Fruit fly (Drosophila melanogaster) whole organism, embryonic: Measurements from ENCODE around the gene CG11951.

Source experiments
- CG11560 ChIP-seq: fragments of 200-800 bp; sonication (Bioruptor generic); IDR thresholded peaks from 3 replicates; pipeline ENCODE4 v1.3.6; 2022; ENCODE audit warnings: missing biosample characterization, missing genetic modification characterization
- CG12659 ChIP-seq: fragments of 200-800 bp; sonication (Bioruptor generic); optimal IDR thresholded peaks from 3 replicates; lab custom pipeline; 2017; ENCODE audit warnings: mild to moderate bottlenecking, missing biosample characterization, missing genetic modification reagents, missing genetic modification characterization
- CG12769 ChIP-seq: fragments of 200-800 bp; sonication (Bioruptor generic); optimal IDR thresholded peaks from 2 replicates; lab custom pipeline; 2019; ENCODE audit warnings: missing biosample characterization, mild to moderate bottlenecking, missing genetic modification characterization, moderate library complexity
- CG1529 ChIP-seq: fragments of 200-800 bp; sonication (Bioruptor generic); optimal IDR thresholded peaks from 3 replicates; lab custom pipeline; 2018; ENCODE audit warnings: missing biosample characterization, missing genetic modification characterization
- CG15479 ChIP-seq: fragments of 200-800 bp; sonication (Bioruptor generic); optimal IDR thresholded peaks from 3 replicates; lab custom pipeline; 2019; ENCODE audit warnings: missing biosample characterization, mild to moderate bottlenecking, missing genetic modification characterization, moderate library complexity
- CG1832 ChIP-seq: fragments of 200-800 bp; sonication (Bioruptor generic); optimal IDR thresholded peaks from 2 replicates; lab custom pipeline; 2017; ENCODE audit warnings: missing biosample characterization, mild to moderate bottlenecking, missing genetic modification characterization, inconsistent platforms
- CG18476 ChIP-seq: fragments of 200-800 bp; sonication (Bioruptor generic); optimal IDR thresholded peaks from 2 replicates; lab custom pipeline; 2016; ENCODE audit warnings: missing biosample characterization, mild to moderate bottlenecking, missing genetic modification characterization
- CG2678 ChIP-seq: fragments of 200-800 bp; sonication (Bioruptor generic); optimal IDR thresholded peaks from 3 replicates; lab custom pipeline; 2019; ENCODE audit warnings: missing biosample characterization, mild to moderate bottlenecking, missing genetic modification characterization, moderate library complexity
- CG42726 ChIP-seq: fragments of 200-800 bp; sonication (Bioruptor generic); IDR thresholded peaks from 2 replicates; pipeline ENCODE4 v1.3.6; 2022; ENCODE audit warnings: missing biosample characterization, missing genetic modification characterization; ENCODE audit not compliant: partially characterized antibody
- CG4282 ChIP-seq: fragments of 200-800 bp; sonication (Bioruptor generic); optimal IDR thresholded peaks from 2 replicates; lab custom pipeline; 2016; ENCODE audit warnings: missing biosample characterization, missing genetic modification characterization
- CG6765 ChIP-seq: fragments of 200-800 bp; sonication (Bioruptor generic); optimal IDR thresholded peaks from 3 replicates; lab custom pipeline; 2017; ENCODE audit warnings: missing biosample characterization, mild to moderate bottlenecking, missing genetic modification characterization
- D ChIP-seq, 2 experiments: fragments of 200-800 bp in 1 of 2; fragments of >200 bp in 1 of 2; sonication (Bioruptor generic) in 1 of 2; optimal IDR thresholded peaks; 2 replicates in 1 of 2; 3 replicates in 1 of 2; lab custom pipeline; 2017; ENCODE audit warnings: mild to moderate bottlenecking in 1 of 2, missing biosample characterization in 1 of 2, missing genetic modification characterization in 1 of 2, missing genetic modification reagents in 1 of 2
- Dll ChIP-seq: fragments of 200-800 bp; sonication (Bioruptor generic); IDR thresholded peaks from 4 replicates; pipeline ENCODE4 v1.3.6; 2022; ENCODE audit warnings: missing biosample characterization, missing genetic modification characterization; ENCODE audit not compliant: partially characterized antibody
- Gsc ChIP-seq: fragments of 200-800 bp; sonication (Bioruptor generic); IDR thresholded peaks from 2 replicates; pipeline ENCODE4 v1.3.6; 2022; ENCODE audit warnings: missing biosample characterization, missing genetic modification characterization
- Hmx ChIP-seq: fragments of 200-800 bp; sonication (Bioruptor generic); optimal IDR thresholded peaks from 2 replicates; lab custom pipeline; 2016; ENCODE audit warnings: missing biosample characterization, missing genetic modification characterization
- NK7.1 ChIP-seq: fragments of 200-800 bp; sonication (Bioruptor generic); optimal IDR thresholded peaks from 3 replicates; lab custom pipeline; 2016; ENCODE audit warnings: missing biosample characterization, missing genetic modification characterization
- Nf-YC ChIP-seq: fragments of 200-800 bp; optimal IDR thresholded peaks from 3 replicates; lab custom pipeline; 2019; ENCODE audit warnings: missing biosample characterization, mild to moderate bottlenecking, missing genetic modification characterization, moderate library complexity
- Opbp ChIP-seq: fragments of 200-800 bp; sonication (Bioruptor generic); IDR thresholded peaks from 3 replicates; pipeline ENCODE4 v1.3.6; 2022; ENCODE audit warnings: missing biosample characterization, missing genetic modification characterization; ENCODE audit not compliant: partially characterized antibody
- Trl ChIP-seq, 3 experiments: fragments of >200 bp in 2 of 3; fragments of 200-800 bp in 1 of 3; sonication (Bioruptor generic) in 1 of 3; optimal IDR thresholded peaks; 2 replicates in 1 of 3; 3 replicates in 2 of 3; lab custom pipeline; 2016 to 2017; ENCODE audit warnings: missing biosample characterization in 1 of 3, missing genetic modification characterization in 1 of 3
- Vsx1 ChIP-seq: fragments of 200-800 bp; sonication (Bioruptor generic); optimal IDR thresholded peaks from 2 replicates; lab custom pipeline; 2017; ENCODE audit warnings: missing biosample characterization, mild to moderate bottlenecking, missing genetic modification characterization, missing genetic modification reagents
- bsh ChIP-seq, 2 experiments: fragments of 200-800 bp; sonication (Bioruptor generic); optimal IDR thresholded peaks; 2 replicates each; lab custom pipeline; 2017 to 2018; ENCODE audit warnings: mild to moderate bottlenecking in 2 of 2, missing biosample characterization in 2 of 2, missing genetic modification characterization in 2 of 2, moderate library complexity in 1 of 2
- cg ChIP-seq: fragments of 200-800 bp; sonication (Bioruptor generic); optimal IDR thresholded peaks from 3 replicates; lab custom pipeline; 2019; ENCODE audit warnings: missing biosample characterization, mild to moderate bottlenecking, missing genetic modification characterization, moderate library complexity
- chn ChIP-seq: fragments of 200-800 bp; sonication (Bioruptor generic); optimal IDR thresholded peaks from 2 replicates; lab custom pipeline; 2016; ENCODE audit warnings: missing biosample characterization, missing genetic modification characterization
- crol ChIP-seq: fragments of 200-800 bp; sonication (Bioruptor generic); IDR thresholded peaks from 2 replicates; pipeline ENCODE4 v1.3.6; 2022; ENCODE audit warnings: missing biosample characterization, missing genetic modification characterization
- crp ChIP-seq, 2 experiments: fragments of 200-800 bp; sonication (Bioruptor generic); optimal IDR thresholded peaks; 2 replicates in 1 of 2; 3 replicates in 1 of 2; lab custom pipeline; 2017; ENCODE audit warnings: missing biosample characterization in 2 of 2, missing genetic modification characterization in 2 of 2, mild to moderate bottlenecking in 1 of 2, moderate library complexity in 1 of 2
- dan ChIP-seq: fragments of 200-800 bp; sonication (Bioruptor generic); IDR thresholded peaks from 2 replicates; pipeline ENCODE4 v1.3.6; 2022; ENCODE audit warnings: missing biosample characterization, missing genetic modification characterization
- esg ChIP-seq: fragments of 200-800 bp; sonication (Bioruptor generic); conservative IDR thresholded peaks from 2 replicates; pipeline ENCODE4 v1.3.6; 2022; ENCODE audit warnings: missing biosample characterization, missing genetic modification characterization
- grau ChIP-seq: fragments of 200-800 bp; optimal IDR thresholded peaks from 3 replicates; lab custom pipeline; 2019; ENCODE audit warnings: missing biosample characterization, mild to moderate bottlenecking, missing genetic modification characterization, moderate library complexity
- insv ChIP-seq, 2 experiments: fragments of 200-800 bp; sonication (Bioruptor generic); optimal IDR thresholded peaks; 3 replicates each; lab custom pipeline; 2016 to 2018; ENCODE audit warnings: missing biosample characterization in 2 of 2, missing genetic modification characterization in 2 of 2
- jing ChIP-seq: fragments of 200-800 bp; sonication (Bioruptor generic); optimal IDR thresholded peaks from 2 replicates; lab custom pipeline; 2018; ENCODE audit warnings: missing biosample characterization, mild to moderate bottlenecking, missing genetic modification characterization
- kni ChIP-seq: fragments of 200-800 bp; sonication (Bioruptor generic); optimal IDR thresholded peaks from 3 replicates; lab custom pipeline; 2017; ENCODE audit warnings: mild to moderate bottlenecking, missing biosample characterization, missing genetic modification reagents, missing genetic modification characterization
- lbe ChIP-seq: fragments of 200-800 bp; sonication (Bioruptor generic); optimal IDR thresholded peaks from 2 replicates; lab custom pipeline; 2016; ENCODE audit warnings: missing biosample characterization, mild to moderate bottlenecking, missing genetic modification characterization
- nerfin-1 ChIP-seq: fragments of 200-800 bp; sonication (Bioruptor generic); optimal IDR thresholded peaks from 3 replicates; lab custom pipeline; 2019; ENCODE audit warnings: missing biosample characterization, mild to moderate bottlenecking, missing genetic modification characterization, moderate library complexity
- nom ChIP-seq: fragments of 200-800 bp; sonication (Bioruptor generic); optimal IDR thresholded peaks from 2 replicates; lab custom pipeline; 2017; ENCODE audit warnings: missing biosample characterization, missing genetic modification characterization, mild to moderate bottlenecking, moderate library complexity, missing genetic modification reagents
- phol ChIP-seq: fragments of 200-800 bp; sonication (Bioruptor generic); optimal IDR thresholded peaks from 3 replicates; lab custom pipeline; 2018; ENCODE audit warnings: missing biosample characterization, mild to moderate bottlenecking, missing genetic modification characterization, moderate library complexity
- pros ChIP-seq: fragments of 200-800 bp; sonication (Bioruptor generic); optimal IDR thresholded peaks from 3 replicates; lab custom pipeline; 2019; ENCODE audit warnings: missing biosample characterization, mild to moderate bottlenecking, missing genetic modification characterization, moderate library complexity
- repo ChIP-seq: fragments of 200-800 bp; sonication (Bioruptor generic); optimal IDR thresholded peaks from 2 replicates; lab custom pipeline; 2016; ENCODE audit warnings: missing biosample characterization, missing genetic modification characterization
- shn ChIP-seq: fragments of 200-800 bp; sonication (Bioruptor generic); optimal IDR thresholded peaks from 3 replicates; lab custom pipeline; 2016; ENCODE audit warnings: missing biosample characterization, missing genetic modification characterization
- slbo ChIP-seq: fragments of 200-800 bp; sonication (Bioruptor generic); IDR thresholded peaks from 2 replicates; pipeline ENCODE4 v1.3.6; 2022; ENCODE audit warnings: missing biosample characterization, missing genetic modification characterization
- sob ChIP-seq: fragments of 200-800 bp; sonication (Bioruptor generic); IDR thresholded peaks from 2 replicates; pipeline ENCODE4 v1.3.6; 2022; ENCODE audit warnings: missing biosample characterization, missing genetic modification characterization
- tll ChIP-seq, 2 experiments: fragments of 200-800 bp in 1 of 2; fragments of >200 bp in 1 of 2; sonication (Bioruptor generic) in 1 of 2; optimal IDR thresholded peaks; 2 replicates each; lab custom pipeline; 2017 to 2019; ENCODE audit warnings: missing biosample characterization in 2 of 2, missing genetic modification characterization in 2 of 2, mild to moderate bottlenecking in 1 of 2, moderate library complexity in 1 of 2
- twi ChIP-seq: fragments of 200-800 bp; optimal IDR thresholded peaks from 2 replicates; lab custom pipeline; 2019; ENCODE audit warnings: missing biosample characterization, mild to moderate bottlenecking, missing genetic modification characterization, moderate library complexity

The CG11951 gene

DNA sequence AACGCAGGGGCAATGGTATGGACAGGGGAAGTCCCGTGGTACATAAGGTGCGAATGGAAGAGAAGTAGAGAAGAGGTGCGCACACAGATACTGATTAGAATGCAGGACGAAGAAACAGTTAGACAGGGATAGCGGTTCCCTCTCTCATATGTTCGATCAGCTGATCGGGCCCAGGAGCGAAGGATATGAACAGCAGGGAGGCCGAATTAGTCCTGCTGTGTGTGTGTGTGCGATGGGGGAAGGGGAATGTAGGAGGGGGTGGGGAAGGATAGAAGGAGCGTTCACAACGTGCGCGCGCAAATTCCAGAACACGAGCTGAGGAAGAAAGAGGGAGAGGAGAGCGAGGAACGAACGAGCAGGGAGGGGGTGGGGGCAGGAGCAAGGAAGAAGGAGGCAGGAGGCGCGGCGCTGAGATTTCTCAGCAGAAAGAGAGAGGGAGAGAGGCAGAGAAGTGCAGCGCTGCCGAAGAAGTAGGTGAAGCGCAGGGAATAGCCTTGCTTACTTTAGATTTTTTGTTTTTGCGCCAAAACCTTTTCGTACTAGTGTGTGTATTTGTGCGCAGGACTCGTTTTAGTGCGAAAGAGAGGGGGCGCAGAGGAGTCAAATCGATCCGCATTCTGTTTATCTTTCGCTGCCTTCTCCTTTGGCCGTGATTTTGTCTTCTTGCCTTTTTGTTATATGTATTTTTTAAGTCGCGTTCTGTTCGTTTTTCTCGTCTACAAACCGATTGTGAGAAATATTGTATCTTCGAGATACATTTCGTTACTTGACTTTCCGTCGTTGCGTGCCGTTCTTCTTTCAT lies 19.6 kb upstream of the CG11951 start:
- TF ChIP-seq CG2678 (tag; lab: Kevin White, UChicago) (no peak), twi (tag; lab: Kevin White, UChicago) (peak; percentile 57), D (optimal IDR thresholded peaks at IDR 0.05; lab: Kevin White, UChicago) (no peak), D (GFP tag; optimal IDR thresholded peaks at IDR 0.05; lab: Kevin White, UChicago) (no peak), CG12659 (no peak), slbo (no peak), CG4282 (GFP tag; lab: Kevin White, UChicago) (no peak), nom (GFP tag; lab: Kevin White, UChicago) (peak; percentile 27), CG1529 (GFP tag; lab: Kevin White, UChicago) (no peak), jing (GFP tag; lab: Kevin White, UChicago) (no peak), tll (GFP tag; optimal IDR thresholded peaks at IDR 0.05; lab: Kevin White, UChicago) (peak in 1 of 2 experiments; percentile 82), crol (GFP tag; lab: Robert Waterston, UW) (peak; percentile 91), repo (GFP tag; lab: Kevin White, UChicago) (no peak), CG15479 (GFP tag; lab: Kevin White, UChicago) (peak; percentile 49), Vsx1 (GFP tag; lab: Kevin White, UChicago) (no peak), shn (GFP tag; lab: Kevin White, UChicago) (no peak), dan (no peak), CG12769 (tag; lab: Kevin White, UChicago) (no peak), CG1832 (GFP tag; lab: Kevin White, UChicago) (peak; percentile 60), insv (GFP tag; optimal IDR thresholded peaks at IDR 0.05; lab: Kevin White, UChicago) (peak in 1 of 2 experiments; percentile 95), Dll (GFP tag; lab: Robert Waterston, UW) (no peak), sob (GFP tag; lab: Robert Waterston, UW) (no peak), pros (GFP tag; lab: Kevin White, UChicago) (peak; percentile 86), chn (GFP tag; lab: Kevin White, UChicago) (no peak), phol (tag; lab: Kevin White, UChicago) (no peak), bsh (GFP tag; optimal IDR thresholded peaks at IDR 0.05; lab: Kevin White, UChicago) (no peak), cg (GFP tag; lab: Kevin White, UChicago) (peak; percentile 38), Gsc (no peak), CG18476 (GFP tag; lab: Kevin White, UChicago) (no peak), esg (GFP tag; lab: Robert Waterston, UW) (no peak), Hmx (GFP tag; lab: Kevin White, UChicago) (no peak), CG11560 (tag; lab: Robert Waterston, UW) (no peak), grau (tag; lab: Kevin White, UChicago) (no peak), NK7.1 (GFP tag; lab: Kevin White, UChicago) (no peak), kni (peak; percentile 41), CG42726 (GFP tag; lab: Robert Waterston, UW) (no peak), nerfin-1 (peak; percentile 50), lbe (GFP tag; lab: Kevin White, UChicago) (no peak), Trl (optimal IDR thresholded peaks at IDR 0.05; lab: Kevin White, UChicago) (peak in 1 of 2 experiments; percentile 43), Trl (GFP tag; optimal IDR thresholded peaks at IDR 0.05; lab: Kevin White, UChicago) (no peak), Opbp (GFP tag; lab: Robert Waterston, UW) (no peak), CG6765 (no peak), Nf-YC (tag; lab: Kevin White, UChicago) (no peak), crp (GFP tag; optimal IDR thresholded peaks at IDR 0.05; lab: Kevin White, UChicago) (peak in 1 of 2 experiments; percentile 70)
